Fruit fly (Drosophila melanogaster): Measurements from ENCODE around the gene CG42304.

- TF ChIP-seq OdsH (GFP tag; optimal IDR thresholded peaks at IDR 0.05) (no peak), CG9139 (GFP tag; optimal IDR thresholded peaks at IDR 0.05) (no peak), svp (GFP tag) (peak; percentile 20), Smox (GFP tag; optimal IDR thresholded peaks at IDR 0.05) (no peak)
These were observed 43.1 kb upstream of the CG42304 start for dm6 chr3L:2608825-2609224.

Data from whole organism, prepupa.